Fruit fly (Drosophila melanogaster): Measurements from ENCODE around the gene hll.
A peak's percentile ranks its signal among the peaks of the same experiment; 100 is the strongest.

hll gene

dm6 chr2L:14020875-14021643, 5.7 kb upstream of the hll start:
- no peak for TF ChIP-seq CG17801 (GFP tag; optimal IDR thresholded peaks at IDR 0.05; ENCODE audit: partially characterized antibody)

dm6 chr2L:14021646-14022129, 5.1 kb upstream of the hll start:
- TF ChIP-seq CG17801 (GFP tag; optimal IDR thresholded peaks at IDR 0.05; ENCODE audit: partially characterized antibody), result no peak

DNA sequence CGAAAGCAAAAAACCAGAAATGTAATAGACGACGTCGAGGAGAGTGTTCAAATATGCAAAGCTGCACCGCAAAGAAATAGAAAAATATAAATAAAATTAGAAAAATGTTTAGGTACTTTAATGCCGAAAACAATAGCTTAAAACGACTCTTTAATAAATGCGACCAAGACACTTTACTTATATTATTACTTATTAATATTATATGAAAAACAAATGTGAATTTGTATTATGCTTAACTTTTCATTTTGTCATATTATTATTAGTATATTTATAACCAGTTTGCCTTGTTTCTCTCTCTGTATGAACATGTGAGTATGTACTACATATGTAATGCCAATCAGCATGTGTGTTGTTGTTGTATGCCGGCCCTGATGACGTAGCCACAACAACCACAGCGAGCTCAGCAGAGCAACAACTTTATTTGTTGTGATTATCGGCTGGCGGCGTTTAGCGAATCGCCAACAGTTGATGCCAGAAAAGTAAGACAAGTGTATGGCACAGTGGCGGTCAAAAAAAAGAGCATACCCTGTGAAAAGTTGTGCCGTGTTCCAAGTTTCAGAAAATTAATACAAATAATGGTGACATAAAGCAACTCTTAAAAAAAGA, 4.6 kb upstream of the hll start:
- TF ChIP-seq CG17801 (GFP tag; optimal IDR thresholded peaks at IDR 0.05; ENCODE audit: partially characterized antibody), result peak; percentile 87

DNA sequence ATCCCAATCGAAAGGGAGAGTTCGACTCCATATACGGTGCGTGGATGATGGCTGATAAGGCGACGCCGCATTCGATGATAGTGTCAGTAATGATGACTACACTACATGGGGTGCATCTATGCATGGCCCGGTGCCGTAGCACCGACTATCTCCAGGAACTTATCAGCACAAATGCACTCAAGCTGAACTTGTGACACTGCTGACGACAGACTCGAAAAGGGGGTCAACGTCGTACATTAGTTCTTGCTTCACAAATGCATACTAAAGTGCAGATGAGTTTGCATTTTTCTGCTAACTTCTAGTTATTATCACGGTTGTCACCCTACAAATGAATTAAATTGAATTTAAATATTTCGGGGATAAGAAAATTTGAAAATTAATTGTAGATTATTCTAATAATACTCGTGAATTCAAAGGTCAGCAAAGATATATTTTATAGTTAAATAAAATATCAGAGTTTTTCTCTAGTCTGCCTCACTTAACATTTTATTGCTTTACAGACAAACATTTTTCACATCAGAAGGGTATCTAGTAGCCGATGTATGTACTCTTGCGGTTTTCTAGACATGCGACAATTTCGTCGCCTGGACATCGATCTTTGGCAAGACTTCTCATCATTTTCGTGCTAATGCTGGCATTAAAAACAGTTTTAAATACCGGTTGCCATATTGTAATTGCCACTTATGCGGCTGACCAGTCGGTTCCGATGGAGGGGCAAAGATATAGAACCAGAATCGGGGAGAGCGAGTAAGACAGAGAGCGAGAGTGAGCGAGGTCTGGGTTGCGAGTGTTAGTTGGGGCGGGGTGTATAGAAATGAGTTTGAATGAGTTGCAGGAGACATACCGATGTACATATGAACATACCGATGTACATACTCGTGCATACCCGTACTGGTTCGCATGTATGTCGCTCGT, 3.4 kb upstream of the hll start:
- no peak for TF ChIP-seq CG17801 (GFP tag; optimal IDR thresholded peaks at IDR 0.05; ENCODE audit: partially characterized antibody)

DNA sequence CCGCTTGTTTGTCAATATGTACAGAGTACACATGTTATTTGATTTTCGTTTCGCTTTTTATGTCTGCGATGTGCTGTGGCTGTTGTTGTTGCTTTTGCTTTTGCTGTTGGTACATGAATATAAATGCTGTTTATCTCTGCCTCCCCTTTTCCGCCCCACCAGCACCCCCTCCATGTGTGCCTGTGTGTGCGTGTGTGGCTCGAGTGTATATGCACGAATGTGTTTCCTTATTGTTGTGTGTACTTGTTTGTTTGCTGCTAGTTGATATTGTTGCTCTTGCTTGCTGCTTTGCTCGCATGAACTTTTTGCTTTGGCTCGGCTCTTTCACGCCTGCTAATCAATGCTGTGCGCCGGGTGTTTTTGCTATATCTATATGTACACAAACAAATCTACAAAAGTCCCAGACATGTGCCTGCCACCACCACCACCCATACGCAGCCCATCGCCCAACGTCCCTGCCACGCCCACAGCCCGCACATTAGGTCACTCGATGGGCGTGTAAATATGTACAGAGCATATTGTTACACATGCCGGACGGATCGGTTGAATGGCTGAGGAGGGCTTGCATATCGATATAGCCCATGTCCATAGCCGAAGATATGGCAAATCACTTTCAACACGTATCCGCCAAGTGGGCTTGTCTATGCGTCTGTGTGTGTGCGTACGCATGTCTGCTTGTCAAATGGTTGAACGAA, 2.6 kb upstream of the hll start:
- TF ChIP-seq CG17801 (GFP tag; optimal IDR thresholded peaks at IDR 0.05; ENCODE audit: partially characterized antibody), result peak; percentile 13

DNA sequence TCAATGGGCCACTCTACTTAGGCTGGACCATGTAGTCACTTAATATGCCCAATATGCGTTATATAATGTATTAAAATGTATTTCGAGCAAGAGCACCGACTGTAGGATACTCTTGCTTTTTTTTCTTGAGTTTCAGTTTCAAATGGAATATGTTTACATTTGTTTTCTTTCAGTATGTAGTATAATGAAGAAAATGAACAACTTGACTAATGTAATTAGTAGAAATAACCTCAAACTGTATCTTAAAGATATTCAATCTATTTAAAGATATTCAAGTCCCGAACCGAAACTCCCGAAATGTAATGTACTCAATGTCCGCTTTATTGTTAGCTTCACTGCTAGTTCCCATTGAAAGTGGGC, 2.1 kb upstream of the hll start:
- no peak for TF ChIP-seq CG17801 (GFP tag; optimal IDR thresholded peaks at IDR 0.05; ENCODE audit: partially characterized antibody)

DNA sequence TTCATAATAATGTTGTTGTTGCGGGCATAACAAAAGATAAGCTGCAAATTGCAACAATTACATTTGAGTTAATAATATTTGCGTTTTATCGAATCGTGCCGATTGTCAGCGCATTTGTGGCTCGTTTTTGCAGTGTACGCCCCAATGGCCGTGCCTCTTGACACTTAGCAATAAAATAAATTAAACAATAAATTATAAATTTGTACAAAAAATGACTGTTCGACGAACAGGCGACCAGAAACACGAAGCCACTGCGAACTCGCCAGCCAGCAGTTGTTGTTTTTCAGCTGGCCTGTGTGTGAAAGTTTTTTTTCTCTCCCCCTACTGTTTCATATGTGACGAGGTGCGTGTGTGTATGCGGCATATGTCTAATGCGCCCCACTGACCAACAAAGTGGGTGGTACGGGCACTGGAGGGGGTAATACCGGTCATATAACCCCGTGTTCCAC, 1.3 kb upstream of the hll start:
- no peak for TF ChIP-seq CG17801 (GFP tag; optimal IDR thresholded peaks at IDR 0.05; ENCODE audit: partially characterized antibody)

DNA sequence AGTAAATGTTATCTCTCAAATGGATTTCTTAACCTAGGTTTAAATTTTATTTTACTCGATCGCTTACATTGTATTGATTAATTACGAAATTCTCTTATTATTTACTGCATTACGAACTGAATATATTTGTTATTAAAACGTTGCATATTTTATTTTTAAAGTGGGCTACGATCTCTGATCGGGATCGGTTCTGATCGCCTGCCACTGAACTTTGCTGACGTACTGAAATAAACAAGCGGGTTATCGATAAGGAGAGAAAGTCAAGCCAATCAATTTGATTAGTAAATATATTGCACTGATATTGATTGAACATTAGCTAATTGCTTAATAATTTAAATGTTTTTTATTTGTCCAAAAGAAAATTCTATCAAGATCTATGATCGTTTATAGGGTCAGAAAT, 2.4 kb downstream of the hll start:
- no peak for TF ChIP-seq CG17801 (GFP tag; optimal IDR thresholded peaks at IDR 0.05; ENCODE audit: partially characterized antibody)

DNA sequence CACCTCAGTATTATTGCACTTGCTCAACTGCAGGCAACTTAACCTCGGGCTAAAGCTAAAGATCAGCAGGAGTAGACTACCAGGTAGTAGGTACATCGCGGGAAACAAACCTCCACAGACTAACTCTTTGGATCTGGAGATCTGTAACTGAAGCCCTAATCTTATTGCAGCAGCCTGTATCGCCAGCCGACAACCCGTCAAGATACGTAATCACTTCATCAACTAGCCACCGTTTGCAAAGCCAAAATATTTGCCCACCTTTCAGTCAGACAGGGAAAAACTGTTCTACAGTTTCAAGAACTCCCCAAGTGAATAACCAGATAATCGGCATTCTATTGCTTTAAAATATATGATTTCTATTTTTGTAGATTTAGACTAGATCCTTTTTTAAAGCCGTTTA, 4.6 kb downstream of the hll start, which contains the start of gene CG18095:
TSS of gene CG18095 (minus strand) at position 101 of the 400 bp plus-strand sequence.
- TF ChIP-seq CG17801 (GFP tag; optimal IDR thresholded peaks at IDR 0.05; ENCODE audit: partially characterized antibody), result no peak

DNA sequence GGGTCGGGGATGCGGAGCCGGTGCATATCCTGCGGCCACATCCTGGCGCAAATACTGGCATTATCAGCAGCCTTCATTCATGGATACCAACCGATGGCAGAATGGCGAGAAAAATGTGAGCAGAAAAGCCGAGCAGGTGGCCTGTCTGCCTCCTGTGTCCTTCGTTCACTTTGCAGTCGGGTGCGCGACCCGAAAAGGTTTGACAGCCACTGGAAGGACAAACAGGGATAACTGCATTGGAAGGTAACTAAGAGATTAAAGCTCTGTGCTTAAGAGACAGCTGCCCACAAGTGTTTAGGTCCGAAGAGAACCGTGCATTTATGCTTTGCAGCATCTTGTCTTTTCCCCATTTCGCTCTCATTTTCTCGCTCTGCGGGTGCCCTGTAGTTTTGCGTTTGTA, 11.9 kb downstream of the hll start:
- no peak for TF ChIP-seq CG17801 (GFP tag; optimal IDR thresholded peaks at IDR 0.05; ENCODE audit: partially characterized antibody)

DNA sequence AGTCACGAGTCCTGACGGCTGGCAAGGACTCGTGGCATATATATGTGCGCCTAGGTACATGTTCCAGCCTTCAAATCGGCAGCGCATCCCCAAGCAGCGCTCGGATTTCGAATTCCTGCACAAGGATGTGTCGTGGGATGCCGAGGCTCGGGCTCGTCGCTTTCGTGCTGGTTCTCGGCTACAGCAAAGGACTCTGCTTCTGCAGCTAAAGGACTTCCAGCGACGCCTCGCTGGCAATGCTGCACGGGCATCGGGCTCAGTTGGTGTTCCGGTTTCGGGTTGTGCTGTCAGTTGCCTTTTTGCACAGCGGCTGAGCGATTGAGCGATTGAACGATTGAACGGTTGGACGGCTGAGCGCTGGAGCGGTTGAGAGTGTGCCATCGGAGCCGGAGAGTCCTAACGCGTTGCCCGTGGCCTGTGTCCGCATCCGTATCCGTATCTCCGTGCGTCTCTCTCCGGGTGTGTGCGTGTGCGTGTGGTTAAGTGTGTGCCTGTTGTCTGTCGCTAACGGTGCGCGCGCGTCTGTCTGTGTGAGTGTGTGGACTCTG, 13.2 kb downstream of the hll start, which contains the start of gene nAChRalpha5:
TSS of gene nAChRalpha5 (plus strand) at position 235 of the 548 bp plus-strand sequence.
- no peak for TF ChIP-seq CG17801 (GFP tag; optimal IDR thresholded peaks at IDR 0.05; ENCODE audit: partially characterized antibody)

DNA sequence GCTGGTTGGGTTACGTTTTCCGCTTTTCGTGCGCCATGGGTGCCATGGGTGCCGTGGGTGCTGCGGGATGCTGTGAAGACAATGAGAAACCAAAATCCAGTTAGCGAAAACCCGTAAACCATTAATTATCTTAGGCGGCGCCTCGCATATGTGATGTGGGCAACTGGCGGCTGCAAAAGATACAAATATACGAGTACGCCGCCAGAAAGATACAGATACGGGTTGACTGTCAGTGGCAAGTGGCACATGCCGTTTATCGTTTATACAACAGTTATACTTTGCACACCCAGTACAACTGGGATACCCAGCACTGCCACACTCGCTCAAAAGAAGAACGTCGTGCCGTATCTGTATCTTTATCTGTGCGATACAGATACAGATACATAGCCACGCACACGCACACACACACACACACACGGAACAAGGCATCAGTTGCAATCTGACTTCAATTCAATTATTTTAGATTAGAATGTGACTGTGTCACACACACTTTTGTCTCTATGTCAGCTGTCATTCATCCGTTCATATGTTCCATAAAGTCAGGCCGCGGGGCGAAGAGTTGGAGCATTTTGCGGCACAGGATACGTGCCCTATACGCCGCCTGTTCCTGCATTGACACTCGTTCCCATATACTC, 18.9 kb downstream of the hll start:
- TF ChIP-seq CG17801 (GFP tag; optimal IDR thresholded peaks at IDR 0.05; ENCODE audit: partially characterized antibody), result no peak

- TF ChIP-seq CG17801 (GFP tag; optimal IDR thresholded peaks at IDR 0.05; ENCODE audit: partially characterized antibody), result no peak
Measured at dm6 chr2L:14047170-14047632, 20.4 kb downstream of the hll start, which contains the start of gene NimC4. Gene NimC4, plus strand, starts transcription at chr2L:14047582.

DNA sequence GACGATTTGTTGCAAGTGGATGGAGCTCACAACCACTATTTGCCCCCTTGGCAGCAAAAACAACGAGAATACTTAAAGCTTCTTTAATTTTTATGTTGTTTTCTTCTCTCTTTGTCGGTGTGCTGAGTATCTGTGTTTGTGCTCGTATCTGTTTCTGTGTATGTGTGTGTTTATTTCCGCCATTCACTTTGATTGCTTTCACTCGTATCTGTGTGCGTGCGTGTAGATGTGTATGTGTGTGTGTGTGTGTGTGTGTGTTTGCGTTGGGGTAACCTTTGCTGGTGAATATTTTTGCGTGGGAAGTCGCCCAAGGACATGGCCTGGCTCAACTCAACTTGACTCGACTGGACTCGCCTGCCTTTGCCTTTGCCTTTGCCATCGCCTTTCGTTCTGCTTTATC, 23.2 kb downstream of the hll start:
- no peak for TF ChIP-seq CG17801 (GFP tag; optimal IDR thresholded peaks at IDR 0.05; ENCODE audit: partially characterized antibody)
